Worm (Caenorhabditis elegans): Measurements from ENCODE around the gene ZK945.6.

- TF ChIP-seq Y67H2A.10 (GFP tag; conservative IDR thresholded peaks at IDR 0.05) (no peak), unc-62 (GFP tag; optimal IDR thresholded peaks at IDR 0.05) (no peak), let-526 (GFP tag; IDR thresholded peaks at IDR 0.05) (no peak), fkh-3 (tag; optimal IDR thresholded peaks at IDR 0.05) (no peak), dpff-1 (tag; optimal IDR thresholded peaks at IDR 0.05) (no peak), ztf-3 (GFP tag; optimal IDR thresholded peaks at IDR 0.05) (no peak), ztf-6 (GFP tag; IDR thresholded peaks at IDR 0.05) (no peak), K12H6.12 (tag; optimal IDR thresholded peaks at IDR 0.05) (no peak), pha-4 (tag; optimal IDR thresholded peaks at IDR 0.05) (no peak)
Measured at ce11 chrII:10098428-10098827, 8.3 kb downstream of the ZK945.6 start.

Measured in whole organism, young adult.